Worm (Caenorhabditis elegans): Measurements from ENCODE around the gene clec-124.

DNA sequence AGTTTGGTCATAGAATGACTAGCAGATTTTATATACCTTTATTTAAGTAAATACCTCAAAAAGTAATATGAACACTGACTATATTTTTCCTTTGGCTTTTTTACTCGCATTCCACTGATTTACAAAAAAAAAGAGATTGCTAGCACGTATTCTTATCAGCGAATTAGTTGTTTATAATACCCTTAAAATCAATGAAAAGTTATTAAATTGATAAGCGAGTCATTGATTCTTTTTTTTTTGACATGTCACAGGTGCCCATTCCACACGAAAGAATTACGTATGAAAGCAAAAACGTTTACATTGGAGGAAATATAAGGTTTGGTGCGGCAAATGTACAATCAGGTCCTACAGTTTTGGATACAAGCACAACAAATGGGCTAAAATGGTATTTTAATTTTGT, 45.7 kb downstream of the clec-124 start, which contains the start of gene btb-17:
- TF ChIP-seq nhr-12 (tag; optimal IDR thresholded peaks at IDR 0.05) (no peak), nhr-76 (tag; optimal IDR thresholded peaks at IDR 0.05) (no peak), blmp-1 (tag; optimal IDR thresholded peaks at IDR 0.05) (no peak), unc-39 (tag; optimal IDR thresholded peaks at IDR 0.05) (no peak), lsy-2 (tag; optimal IDR thresholded peaks at IDR 0.05) (no peak), lin-13 (tag; optimal IDR thresholded peaks at IDR 0.05) (no peak), snpc-4 (tag; optimal IDR thresholded peaks at IDR 0.05) (no peak), nhr-237 (tag; optimal IDR thresholded peaks at IDR 0.05) (no peak)

Data from whole organism, mixed stage, embryonic.